Fruit fly (Drosophila melanogaster) whole organism, adult: ENCODE data around the gene Naa40.

ENCODE experiments used
- CG33017 ChIP-seq: fragments of 200-800 bp; sonication (Bioruptor generic); optimal IDR thresholded peaks from 2 replicates; lab custom pipeline; 2018; ENCODE audit warnings: missing biosample characterization, mild to moderate bottlenecking, missing genetic modification characterization, moderate library complexity
- CG5204 ChIP-seq: fragments of 200-800 bp; sonication (Bioruptor generic); optimal IDR thresholded peaks from 2 replicates; lab custom pipeline; 2016; ENCODE audit warnings: missing biosample characterization, missing genetic modification characterization
- Clk ChIP-seq: fragments of 200-800 bp; sonication (Bioruptor generic); optimal IDR thresholded peaks from 2 replicates; lab custom pipeline; 2017; ENCODE audit warnings: missing biosample characterization, missing genetic modification characterization
- Mnt ChIP-seq: fragments of 200-800 bp; sonication (Bioruptor generic); optimal IDR thresholded peaks from 2 replicates; lab custom pipeline; 2016; ENCODE audit warnings: missing biosample characterization, mild to moderate bottlenecking, missing genetic modification characterization
- bab1 ChIP-seq: fragments of 200-800 bp; sonication (Bioruptor generic); optimal IDR thresholded peaks from 3 replicates; lab custom pipeline; 2019; ENCODE audit warnings: missing biosample characterization, mild to moderate bottlenecking, missing genetic modification characterization, moderate library complexity
- cnc ChIP-seq, 2 experiments: fragments of >200 bp; optimal IDR thresholded peaks; 2 replicates each; lab custom pipeline; 2017
- kay ChIP-seq: fragments of 200-800 bp; sonication (Bioruptor generic); peaks from one replicate; lab custom pipeline; 2016; ENCODE audit warnings: missing biosample characterization, missing genetic modification characterization, borderline replicate concordance
- toe ChIP-seq: fragments of 200-800 bp; sonication (Bioruptor generic); optimal IDR thresholded peaks from 2 replicates; lab custom pipeline; 2016; ENCODE audit warnings: missing biosample characterization, missing genetic modification characterization

DNA sequence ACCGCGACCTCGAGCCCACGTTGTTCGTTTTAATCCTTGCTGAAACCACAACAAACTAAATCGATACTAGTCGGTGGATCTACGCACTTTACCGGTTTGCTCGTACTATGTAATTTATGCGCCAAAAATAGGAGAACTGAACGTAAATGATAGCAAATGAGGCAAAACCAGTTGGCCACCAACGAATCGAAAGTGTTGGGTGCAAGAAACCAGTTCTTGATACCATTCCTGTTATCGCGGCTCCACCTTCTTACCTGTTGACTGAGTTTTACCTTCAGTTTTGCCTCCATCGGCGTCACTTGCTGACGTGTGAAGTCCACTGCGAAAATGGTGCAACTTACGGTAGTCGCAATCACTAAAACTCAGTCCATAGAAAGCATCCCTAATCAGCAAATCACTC, 15.3 kb upstream of the Naa40 start:
- TF ChIP-seq bab1 (GFP tag; lab: Kevin White, UChicago): no peak
- no peak for TF ChIP-seq toe (GFP tag; lab: Kevin White, UChicago)
- no peak for TF ChIP-seq cnc (optimal IDR thresholded peaks at IDR 0.05; lab: Kevin White, UChicago)
- TF ChIP-seq CG5204 (GFP tag; lab: Kevin White, UChicago): no peak
- TF ChIP-seq CG33017 (tag; lab: Kevin White, UChicago): no peak
- no peak for TF ChIP-seq kay (GFP tag; lab: Kevin White, UChicago)
- TF ChIP-seq Clk (GFP tag; lab: Kevin White, UChicago): no peak
- no peak for TF ChIP-seq Mnt
